Fruit fly (Drosophila melanogaster): ENCODE measurements around the gene sba.
A peak's percentile ranks its signal among the peaks of the same experiment; 100 is the strongest.

DNA sequence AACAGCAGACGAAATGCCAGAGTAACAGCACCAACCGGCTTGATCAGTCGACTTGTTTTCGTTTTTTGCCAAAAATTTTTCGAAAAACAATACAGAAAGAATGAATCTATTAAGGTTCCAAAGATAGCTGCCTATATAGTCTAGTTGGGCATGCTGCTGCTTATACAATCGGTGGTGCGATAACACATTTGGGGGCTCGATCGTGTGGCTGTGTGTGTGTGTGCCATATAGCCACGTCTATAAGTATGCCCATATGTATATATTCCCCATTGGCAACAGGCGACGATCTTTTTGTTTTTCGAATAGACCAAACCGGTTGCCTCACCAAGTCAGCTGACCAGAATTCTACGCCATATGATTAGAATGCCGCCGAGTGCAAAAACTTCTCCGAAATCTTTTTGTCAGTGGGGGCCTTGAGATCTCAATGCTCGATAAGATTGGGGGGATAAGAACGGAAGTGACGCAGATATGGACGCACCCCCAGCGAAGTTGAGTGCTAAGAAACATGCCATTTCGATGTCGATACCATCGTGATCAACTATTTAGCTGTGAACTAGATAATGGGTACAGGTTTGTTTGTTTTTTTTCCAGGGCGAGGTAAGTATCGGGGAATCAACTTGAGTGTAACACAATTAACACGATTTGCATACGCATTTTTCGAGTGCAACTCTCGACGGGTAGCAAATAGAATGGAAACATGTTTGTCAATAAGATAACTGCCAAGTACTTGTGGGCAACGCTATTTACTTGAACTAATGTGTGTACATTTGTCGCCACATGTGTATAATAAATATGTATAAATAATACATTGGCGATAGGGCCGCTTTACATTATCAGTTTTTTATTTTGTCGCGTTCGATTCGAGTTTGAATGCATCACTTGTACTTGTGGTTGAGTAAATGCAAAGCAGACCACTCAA, 17.4 kb upstream of the sba start:
- TF ChIP-seq CG11617 (GFP tag; optimal IDR thresholded peaks at IDR 0.05) (peak; percentile 83), Clk (GFP tag; optimal IDR thresholded peaks at IDR 0.05) (peak; percentile 91), CG5204 (GFP tag; optimal IDR thresholded peaks at IDR 0.05) (no peak), pad (GFP tag; optimal IDR thresholded peaks at IDR 0.05) (peak; percentile 81), ovo (GFP tag; optimal IDR thresholded peaks at IDR 0.05) (peak; percentile 98), tj (GFP tag; optimal IDR thresholded peaks at IDR 0.05) (no peak), CG14711 (tag; optimal IDR thresholded peaks at IDR 0.05) (peak; percentile 78), CG12768 (GFP tag; optimal IDR thresholded peaks at IDR 0.05) (peak; percentile 97), bab1 (GFP tag; optimal IDR thresholded peaks at IDR 0.05) (no peak), CG7101 (tag; optimal IDR thresholded peaks at IDR 0.05) (peak; percentile 92)

Measured in whole organism, adult.